Fruit fly (Drosophila melanogaster) whole organism, pupa: ENCODE data around the gene CG45544.

Experiments
- CG10348 ChIP-seq: fragments of 200-800 bp; sonication (Bioruptor generic); IDR thresholded peaks from 2 replicates; pipeline ENCODE4 v1.3.6; 2022; ENCODE audit warnings: missing biosample characterization, missing genetic modification characterization
- EcR ChIP-seq: fragments of 200-800 bp; sonication (Bioruptor generic); optimal IDR thresholded peaks from 3 replicates; lab custom pipeline; 2019; ENCODE audit warnings: missing biosample characterization, missing genetic modification characterization, mild to moderate bottlenecking, moderate library complexity, missing genetic modification reagents
- Pif1B ChIP-seq: fragments of 200-800 bp; sonication (Bioruptor generic); optimal IDR thresholded peaks from 3 replicates; lab custom pipeline; 2016; ENCODE audit warnings: missing biosample characterization, missing genetic modification characterization

The CG45544 gene

DNA sequence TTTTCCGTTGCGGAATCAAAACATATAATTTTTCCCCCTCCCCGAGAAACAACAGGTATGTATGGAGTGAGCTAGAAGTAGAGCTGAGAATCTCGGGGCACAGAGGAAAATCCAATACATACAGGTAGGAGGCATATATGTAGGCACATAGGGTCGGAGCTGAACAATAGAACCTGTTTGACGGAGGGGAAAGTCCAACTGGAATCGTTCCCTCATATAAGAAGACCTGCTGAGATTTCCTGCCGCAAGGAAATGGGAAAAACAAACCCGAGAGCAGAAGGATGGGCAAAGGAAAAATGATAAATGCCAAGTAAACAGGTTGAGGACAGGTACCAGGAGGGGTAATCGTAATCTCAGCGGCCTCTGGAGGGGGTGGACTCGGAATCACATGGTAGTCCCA is 47.8 kb downstream of the CG45544 start:
- peak; percentile 32 for TF ChIP-seq EcR (GFP tag; lab: Kevin White, UChicago)
- TF ChIP-seq Pif1B (GFP tag; lab: Kevin White, UChicago): no peak
- no peak for TF ChIP-seq CG10348
